Fruit fly (Drosophila melanogaster): ENCODE measurements around the gene ear.

ear gene

dm6 chr3R:15293005-15293877 is 27.3 kb upstream of the ear start (continued):
- peak; percentile 51 for TF ChIP-seq psq (GFP tag; optimal IDR thresholded peaks at IDR 0.05)
- TF ChIP-seq CG11398 (GFP tag; optimal IDR thresholded peaks at IDR 0.05): no peak
- TF ChIP-seq CG6254 (GFP tag; optimal IDR thresholded peaks at IDR 0.05): peak; percentile 3
- no peak for TF ChIP-seq CG18011 (GFP tag; optimal IDR thresholded peaks at IDR 0.05)
- no peak for TF ChIP-seq tap (tag; optimal IDR thresholded peaks at IDR 0.05)
- no peak for TF ChIP-seq CG4328 (GFP tag; optimal IDR thresholded peaks at IDR 0.05)
- peak; percentile 51 for TF ChIP-seq phol (tag; optimal IDR thresholded peaks at IDR 0.05)
- no peak for TF ChIP-seq CrebB (tag; optimal IDR thresholded peaks at IDR 0.05)
- TF ChIP-seq CG16813 (GFP tag; IDR thresholded peaks at IDR 0.05; ENCODE audit: partially characterized antibody): no peak
- TF ChIP-seq tin (GFP tag; optimal IDR thresholded peaks at IDR 0.05): no peak
- TF ChIP-seq mirr (GFP tag; optimal IDR thresholded peaks at IDR 0.05): no peak
- TF ChIP-seq tup (GFP tag; optimal IDR thresholded peaks at IDR 0.05): no peak
- no peak for TF ChIP-seq ato (GFP tag; IDR thresholded peaks at IDR 0.05; ENCODE audit: partially characterized antibody)
- peak; percentile 82 for TF ChIP-seq sd (tag; optimal IDR thresholded peaks at IDR 0.05)
- no peak for TF ChIP-seq CG6272 (GFP tag; IDR thresholded peaks at IDR 0.05)
- no peak for TF ChIP-seq wor (GFP tag; IDR thresholded peaks at IDR 0.05)
- TF ChIP-seq Sox102F (GFP tag; optimal IDR thresholded peaks at IDR 0.05): peak; percentile 50
- peak; percentile 13 for TF ChIP-seq Dek (tag; optimal IDR thresholded peaks at IDR 0.05)
- no peak for TF ChIP-seq H2.0 (GFP tag; IDR thresholded peaks at IDR 0.05)
- TF ChIP-seq Mrtf (GFP tag; IDR thresholded peaks at IDR 0.05): no peak
- no peak for TF ChIP-seq nerfin-1 (tag; optimal IDR thresholded peaks at IDR 0.05)
- TF ChIP-seq cad (GFP tag; optimal IDR thresholded peaks at IDR 0.05): no peak
- no peak for TF ChIP-seq vvl (GFP tag; IDR thresholded peaks at IDR 0.05)
- TF ChIP-seq CG7987 (GFP tag; optimal IDR thresholded peaks at IDR 0.05): no peak
- no peak for TF ChIP-seq CG16815 (GFP tag; optimal IDR thresholded peaks at IDR 0.05)
- TF ChIP-seq Ptx1 (GFP tag; IDR thresholded peaks at IDR 0.05): no peak
- TF ChIP-seq CG17612 (GFP tag; IDR thresholded peaks at IDR 0.05): no peak
- TF ChIP-seq Trl (optimal IDR thresholded peaks at IDR 0.05): peak; percentile 15 to 45
- no peak for TF ChIP-seq Trl (GFP tag; optimal IDR thresholded peaks at IDR 0.05)
- TF ChIP-seq Doc3 (GFP tag; IDR thresholded peaks at IDR 0.05; ENCODE audit: partially characterized antibody): no peak
- no peak for TF ChIP-seq Antp (GFP tag; optimal IDR thresholded peaks at IDR 0.05)
- no peak for TF ChIP-seq hbn (GFP tag; IDR thresholded peaks at IDR 0.05; ENCODE audit: partially characterized antibody)
- no peak for TF ChIP-seq zen (tag; optimal IDR thresholded peaks at IDR 0.05)
- peak; percentile 70 for TF ChIP-seq nom (GFP tag; optimal IDR thresholded peaks at IDR 0.05)
- no peak for TF ChIP-seq shn (GFP tag; optimal IDR thresholded peaks at IDR 0.05)
- no peak for TF ChIP-seq HLHmδ (GFP tag; optimal IDR thresholded peaks at IDR 0.05)
- no peak for TF ChIP-seq Optix (GFP tag; IDR thresholded peaks at IDR 0.05)
- TF ChIP-seq CG11695 (GFP tag; IDR thresholded peaks at IDR 0.05): no peak
- TF ChIP-seq Lim3 (GFP tag; IDR thresholded peaks at IDR 0.05): no peak
- no peak for TF ChIP-seq CG17385 (GFP tag; optimal IDR thresholded peaks at IDR 0.05)
- TF ChIP-seq Aef1 (GFP tag; IDR thresholded peaks at IDR 0.05): no peak
- no peak for TF ChIP-seq Ets97D (GFP tag; optimal IDR thresholded peaks at IDR 0.05)
- no peak for TF ChIP-seq CG4617 (GFP tag; optimal IDR thresholded peaks at IDR 0.05; ENCODE audit: borderline replicate concordance)
- no peak for TF ChIP-seq ewg (GFP tag; optimal IDR thresholded peaks at IDR 0.05)
- no peak for TF ChIP-seq croc (GFP tag; conservative IDR thresholded peaks at IDR 0.05)
- TF ChIP-seq da (GFP tag; optimal IDR thresholded peaks at IDR 0.05): no peak
- TF ChIP-seq ATbp (GFP tag; optimal IDR thresholded peaks at IDR 0.05): no peak
- no peak for TF ChIP-seq ase (GFP tag; IDR thresholded peaks at IDR 0.05)
- peak in 1 of 2 experiments; percentile 1 for TF ChIP-seq dpn (GFP tag; optimal IDR thresholded peaks at IDR 0.05)
- TF ChIP-seq GATAe (GFP tag; conservative IDR thresholded peaks at IDR 0.05): no peak
